Fruit fly (Drosophila melanogaster): ENCODE results near the gene mys.
A peak's percentile ranks its signal among the peaks of the same experiment; 100 is the strongest.

mys gene

dm6 chrX:8093722-8094177, 32.3 kb downstream of the mys start, which contains the start of gene UbcE2H (continued):
- TF ChIP-seq phol (tag; optimal IDR thresholded peaks at IDR 0.05) (peak; percentile 33), CG15514 (GFP tag; optimal IDR thresholded peaks at IDR 0.05) (peak; percentile 91), Lhr (GFP tag; optimal IDR thresholded peaks at IDR 0.05) (peak; percentile 72), CG1233 (GFP tag; optimal IDR thresholded peaks at IDR 0.05) (peak; percentile 29), trem (tag; optimal IDR thresholded peaks at IDR 0.05) (peak; percentile 63), CG13624 (GFP tag; optimal IDR thresholded peaks at IDR 0.05) (peak; percentile 18), Sox100B (GFP tag; optimal IDR thresholded peaks at IDR 0.05) (no peak), BEAF-32 (GFP tag; optimal IDR thresholded peaks at IDR 0.05) (peak; percentile 49), HmgD (GFP tag; optimal IDR thresholded peaks at IDR 0.05) (peak; percentile 27), CG4617 (GFP tag; optimal IDR thresholded peaks at IDR 0.05; ENCODE audit: borderline replicate concordance) (peak; percentile 59), pita (GFP tag; optimal IDR thresholded peaks at IDR 0.05) (peak; percentile 70), vfl (GFP tag; optimal IDR thresholded peaks at IDR 0.05) (no peak), HmgZ (tag; optimal IDR thresholded peaks at IDR 0.05) (peak; percentile 39), CG9797 (GFP tag; optimal IDR thresholded peaks at IDR 0.05) (peak; percentile 92), CG33213 (GFP tag; optimal IDR thresholded peaks at IDR 0.05) (peak; percentile 47), MBD-R2 (GFP tag; IDR thresholded peaks at IDR 0.05) (peak; percentile 35; the same call in 1 of the 2 replicates), CG2116 (GFP tag; optimal IDR thresholded peaks at IDR 0.05) (peak; percentile 58), CG14710 (tag; optimal IDR thresholded peaks at IDR 0.05) (peak; percentile 37), CG6683 (GFP tag; optimal IDR thresholded peaks at IDR 0.05) (no peak), lilli (GFP tag; optimal IDR thresholded peaks at IDR 0.05) (no peak), pzg (GFP tag; optimal IDR thresholded peaks at IDR 0.05) (peak; percentile 91), Six4 (GFP tag; optimal IDR thresholded peaks at IDR 0.05) (no peak), CG17568 (GFP tag; optimal IDR thresholded peaks at IDR 0.05) (peak; percentile 14), Sry-δ (GFP tag; optimal IDR thresholded peaks at IDR 0.05) (peak; percentile 46), CG3847 (GFP tag; IDR thresholded peaks at IDR 0.05) (peak; percentile 37; the same call in 1 of the 2 replicates), insv (GFP tag; optimal IDR thresholded peaks at IDR 0.05) (peak in 1 of 2 experiments; percentile 7), E2f2 (GFP tag; IDR thresholded peaks at IDR 0.05) (peak; percentile 82), cg (GFP tag; optimal IDR thresholded peaks at IDR 0.05) (peak; percentile 54), sens (GFP tag) (peak; percentile 65), knrl (GFP tag; IDR thresholded peaks at IDR 0.05; ENCODE audit: partially characterized antibody) (peak; percentile 19; the same call in 1 of the 3 replicates), otp (GFP tag; IDR thresholded peaks at IDR 0.05) (no peak), stwl (tag; optimal IDR thresholded peaks at IDR 0.05) (peak; percentile 60), fu2 (GFP tag; optimal IDR thresholded peaks at IDR 0.05) (no peak), ac (GFP tag; optimal IDR thresholded peaks at IDR 0.05) (no peak), ci (GFP tag; IDR thresholded peaks at IDR 0.05) (0 out of 3 replicates have a peak, but pooled peaks have one; percentile 25), BtbVII (GFP tag; optimal IDR thresholded peaks at IDR 0.05) (peak; percentile 6), CG1603 (tag; optimal IDR thresholded peaks at IDR 0.05) (peak; percentile 71), gfzf (GFP tag; optimal IDR thresholded peaks at IDR 0.05) (peak; percentile 96), CTCF (GFP tag; optimal IDR thresholded peaks at IDR 0.05) (peak; percentile 61), CG17829 (tag; optimal IDR thresholded peaks at IDR 0.05) (peak; percentile 5), Ets97D (GFP tag; optimal IDR thresholded peaks at IDR 0.05) (peak; percentile 91), zf30C (GFP tag; optimal IDR thresholded peaks at IDR 0.05) (peak; percentile 27), sqz (GFP tag; optimal IDR thresholded peaks at IDR 0.05) (peak; percentile 31), eve (GFP tag; optimal IDR thresholded peaks at IDR 0.05) (peak in 1 of 2 experiments; percentile 19), inv (GFP tag; IDR thresholded peaks at IDR 0.05; ENCODE audit: partially characterized antibody) (no peak), shn (GFP tag; optimal IDR thresholded peaks at IDR 0.05) (no peak), CG8924 (tag; optimal IDR thresholded peaks at IDR 0.05) (peak; percentile 6), mld (GFP tag; IDR thresholded peaks at IDR 0.05; ENCODE audit: partially characterized antibody) (no peak), HHEX (GFP tag; optimal IDR thresholded peaks at IDR 0.05) (peak; percentile 27), Opbp (GFP tag; IDR thresholded peaks at IDR 0.05; ENCODE audit: partially characterized antibody) (peak; percentile 16; the same call in 1 of the 3 replicates)
